Worm (Caenorhabditis elegans): Measurements from ENCODE around the gene sdz-24.

DNA sequence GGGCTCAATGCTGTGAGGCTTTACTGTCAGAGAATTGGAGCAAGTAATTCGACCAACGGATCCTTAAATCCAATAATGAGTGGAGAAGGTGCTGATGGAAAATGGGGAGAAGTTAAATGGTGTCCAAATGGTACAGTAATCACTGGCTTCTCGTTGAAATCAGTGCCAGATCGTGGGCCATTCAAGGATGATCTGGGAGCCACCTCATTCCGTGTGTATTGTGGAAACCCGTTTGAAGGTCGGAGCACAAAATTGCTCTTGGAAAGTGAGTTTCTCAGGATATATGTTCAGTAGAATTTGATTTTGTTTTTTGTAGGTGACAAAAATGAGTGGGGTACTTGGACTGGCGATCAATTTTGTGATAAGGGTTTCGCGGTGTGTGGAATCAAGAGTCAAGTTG lies 17.4 kb downstream of the sdz-24 start:
- TF ChIP-seq lin-15B (tag; optimal IDR thresholded peaks at IDR 0.05): no peak
- TF ChIP-seq vab-15 (tag; optimal IDR thresholded peaks at IDR 0.05): no peak
- TF ChIP-seq mab-9 (GFP tag; IDR thresholded peaks at IDR 0.05): no peak
